Worm (Caenorhabditis elegans): Measurements from ENCODE around the gene nimk-1.
"Not testable (repeated sequence)": the region's sequence is repeated elsewhere in the genome, so short reads cannot be mapped to it uniquely, and the experiment has no call there.

The nimk-1 gene

ce11 chrII:12519616-12520015, 15.9 kb upstream of the nimk-1 start, which contains the start of gene ceh-99:
Gene ceh-99 (plus strand): TSS chrII:12519981.
- no peak for TF ChIP-seq unc-62 (GFP tag; optimal IDR thresholded peaks at IDR 0.05)

DNA sequence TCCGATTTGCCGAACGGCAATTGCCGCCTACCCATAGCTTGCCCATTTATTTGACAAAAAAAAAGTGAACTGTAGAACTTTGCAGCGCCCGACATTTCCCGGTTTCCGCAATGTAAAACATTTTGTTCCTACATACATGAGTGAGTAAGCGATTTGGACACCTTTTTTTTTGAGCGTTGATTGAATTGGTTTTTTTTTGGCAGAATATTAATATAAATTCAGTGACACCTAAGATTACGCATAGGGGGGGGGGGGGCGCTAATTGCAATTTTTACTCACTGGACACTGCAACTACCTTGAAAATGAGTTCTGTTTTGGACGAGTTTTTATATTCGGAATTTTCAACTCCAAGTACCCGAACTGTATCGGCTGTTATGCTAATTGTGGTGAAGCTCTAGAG, 10.0 kb upstream of the nimk-1 start, which contains the start of gene srx-118:
srx-118 (plus strand) TSS at position 301 of the 400 bp plus-strand sequence.
- TF ChIP-seq unc-62 (GFP tag; optimal IDR thresholded peaks at IDR 0.05), result no peak

ce11 chrII:12527947-12528346, 7.6 kb upstream of the nimk-1 start, which contains the start of gene srx-119:
Gene srx-119 (plus strand): TSS chrII:12528247.
- no peak for TF ChIP-seq unc-62 (GFP tag; optimal IDR thresholded peaks at IDR 0.05)

ce11 chrII:12530958-12531357, 4.6 kb upstream of the nimk-1 start, which contains the start of gene srx-120:
Gene srx-120 (plus strand): TSS chrII:12531258.
- TF ChIP-seq unc-62 (GFP tag; optimal IDR thresholded peaks at IDR 0.05), result no peak

ce11 chrII:12536203-12536602, 650 bp downstream of the nimk-1 start, which contains the start of gene F49C5.3:
Gene F49C5.3 (plus strand): TSS chrII:12536503.
- TF ChIP-seq unc-62 (GFP tag; optimal IDR thresholded peaks at IDR 0.05), result not testable (repeated sequence)

DNA sequence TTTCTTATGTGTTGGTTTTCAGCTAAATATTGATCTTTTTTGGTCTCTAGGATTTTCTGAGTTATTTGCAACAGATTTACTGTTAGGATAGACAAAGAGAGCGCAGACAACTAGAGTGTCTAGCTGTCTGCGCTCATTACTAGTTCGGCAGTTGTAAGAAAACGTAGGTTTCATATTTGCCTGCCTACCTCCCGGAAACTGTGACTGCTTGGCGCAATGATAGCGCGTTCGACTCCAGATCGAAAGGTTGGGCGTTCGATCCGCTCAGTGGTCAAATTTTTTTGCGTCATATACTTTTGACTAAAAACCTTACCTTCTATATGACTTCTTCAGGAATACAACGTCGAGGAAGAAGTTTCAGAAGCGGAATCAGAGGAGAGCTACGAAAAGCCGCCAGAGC, 3.8 kb downstream of the nimk-1 start:
- TF ChIP-seq unc-62 (GFP tag; optimal IDR thresholded peaks at IDR 0.05), result no peak

DNA sequence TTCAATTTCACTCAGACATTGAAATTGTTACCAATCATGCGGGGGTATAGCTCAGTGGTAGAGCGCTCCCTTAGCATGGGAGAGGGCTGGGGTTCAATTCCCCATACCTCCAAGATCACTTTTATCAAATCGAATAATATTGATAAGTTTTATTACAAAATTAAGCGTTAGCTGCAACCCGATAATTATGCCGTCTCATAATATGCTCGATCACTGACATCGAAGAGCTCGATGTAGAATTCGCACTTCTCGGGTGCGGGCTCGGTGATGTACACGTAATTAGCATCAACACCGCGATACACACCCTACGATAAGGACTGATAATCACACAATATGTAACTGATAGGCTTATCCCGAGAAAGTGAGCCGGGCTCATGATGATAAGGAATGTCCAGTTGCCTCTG, 7.0 kb downstream of the nimk-1 start:
- no peak for TF ChIP-seq unc-62 (GFP tag; optimal IDR thresholded peaks at IDR 0.05)

DNA sequence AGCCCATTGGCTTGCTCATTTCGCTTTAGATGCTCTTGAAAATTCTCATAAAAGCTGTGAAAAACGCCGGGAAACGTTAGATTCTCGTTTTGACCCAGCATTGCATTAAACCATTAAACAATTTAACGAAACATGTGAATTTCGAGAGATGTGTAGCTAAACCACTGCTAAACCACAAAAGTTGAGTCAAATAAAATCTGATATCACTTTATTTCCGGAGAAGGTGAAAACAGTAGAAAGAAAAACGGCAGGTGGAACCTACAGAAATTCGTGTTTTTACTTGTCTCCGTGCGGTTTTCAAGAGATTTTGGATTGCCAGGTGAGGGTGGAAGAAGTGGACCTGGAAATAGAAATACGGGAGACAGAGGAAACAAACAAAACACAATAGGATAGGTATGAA, 9.0 kb downstream of the nimk-1 start, which contains the start of gene F49C5.9:
F49C5.9 (minus strand) TSS at position 101 of the 400 bp plus-strand sequence.
- TF ChIP-seq unc-62 (GFP tag; optimal IDR thresholded peaks at IDR 0.05), result no peak

ce11 chrII:12546413-12546812, 10.9 kb downstream of the nimk-1 start, which contains the start of the genes F49C5.5 and F49C5.10:
Gene F49C5.5 (minus strand): TSS chrII:12546513.
Gene F49C5.10 (plus strand): TSS chrII:12546756.
- TF ChIP-seq unc-62 (GFP tag; optimal IDR thresholded peaks at IDR 0.05), result no peak

DNA sequence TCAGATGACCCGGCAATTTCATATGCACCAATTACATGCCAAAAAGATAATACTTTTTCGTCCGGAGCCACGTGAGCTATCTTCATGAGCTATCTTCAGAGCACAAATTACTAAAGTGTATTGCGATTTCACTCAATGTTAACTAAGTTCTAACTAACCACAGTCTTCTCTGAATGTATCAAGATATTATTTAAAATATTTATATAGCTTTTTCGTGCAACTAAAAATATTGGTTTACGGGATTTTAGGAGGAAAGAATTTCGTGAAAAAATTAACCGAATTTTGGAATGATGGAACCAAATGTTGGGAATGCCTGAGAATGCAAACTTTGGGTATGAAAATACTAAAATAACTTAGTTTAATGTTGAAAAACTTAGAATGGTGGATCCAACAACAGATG, 12.0 kb downstream of the nimk-1 start, which contains the start of gene F49C5.16:
F49C5.16 (plus strand) TSS at position 301 of the 400 bp plus-strand sequence.
- TF ChIP-seq unc-62 (GFP tag; optimal IDR thresholded peaks at IDR 0.05), result no peak

- TF ChIP-seq unc-62 (GFP tag; optimal IDR thresholded peaks at IDR 0.05), result no peak
Measured at ce11 chrII:12549613-12550012, 14.1 kb downstream of the nimk-1 start.

ce11 chrII:12550940-12551339, 15.4 kb downstream of the nimk-1 start:
- no peak for TF ChIP-seq unc-62 (GFP tag; optimal IDR thresholded peaks at IDR 0.05)

DNA sequence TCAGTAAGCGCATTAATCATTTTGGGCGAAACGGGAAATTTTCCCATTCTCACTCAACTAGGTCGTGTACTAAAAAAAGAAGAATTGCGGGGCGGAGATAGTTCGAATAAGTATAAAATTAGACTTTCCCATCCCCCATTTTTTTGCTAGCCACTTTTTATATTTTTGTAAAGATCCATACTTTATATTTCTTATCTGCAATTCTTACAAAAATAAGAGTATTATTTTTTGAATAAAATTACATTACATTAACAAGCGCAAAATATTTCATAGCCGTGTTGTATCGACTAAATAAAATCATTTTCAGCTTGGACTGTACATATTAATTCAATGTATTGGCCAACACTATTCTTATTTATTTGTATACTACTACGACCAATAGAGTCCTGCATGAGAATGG, 20.0 kb downstream of the nimk-1 start, which contains the start of gene F49C5.11:
F49C5.11 (plus strand) TSS at position 301 of the 400 bp plus-strand sequence.
- no peak for TF ChIP-seq unc-62 (GFP tag; optimal IDR thresholded peaks at IDR 0.05)

ce11 chrII:12560210-12560609, 24.7 kb downstream of the nimk-1 start, which contains the start of gene F49C5.12:
Gene F49C5.12 (minus strand): TSS chrII:12560310.
- TF ChIP-seq unc-62 (GFP tag; optimal IDR thresholded peaks at IDR 0.05), result no peak

DNA sequence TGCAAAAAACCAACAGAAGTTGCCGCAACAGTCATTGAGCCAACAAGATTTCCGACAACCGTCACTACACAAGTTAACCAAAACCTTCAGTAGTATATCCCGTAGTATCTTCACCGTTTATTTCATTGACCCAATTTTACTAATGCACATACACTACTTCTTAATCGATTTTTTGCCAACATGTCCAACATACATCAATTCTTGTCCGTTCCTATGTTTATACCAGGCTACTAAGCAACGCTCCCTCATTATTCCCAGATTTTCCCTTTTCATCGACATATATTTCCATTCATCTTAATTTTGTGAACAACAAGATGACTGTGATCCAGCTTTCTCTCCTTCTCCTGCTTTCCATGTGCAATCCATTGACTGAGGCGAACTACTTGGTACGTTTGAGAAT, 30.3 kb downstream of the nimk-1 start, which contains the start of gene F49C5.7:
F49C5.7 (plus strand) TSS at position 301 of the 400 bp plus-strand sequence.
- no peak for TF ChIP-seq unc-62 (GFP tag; optimal IDR thresholded peaks at IDR 0.05)

DNA sequence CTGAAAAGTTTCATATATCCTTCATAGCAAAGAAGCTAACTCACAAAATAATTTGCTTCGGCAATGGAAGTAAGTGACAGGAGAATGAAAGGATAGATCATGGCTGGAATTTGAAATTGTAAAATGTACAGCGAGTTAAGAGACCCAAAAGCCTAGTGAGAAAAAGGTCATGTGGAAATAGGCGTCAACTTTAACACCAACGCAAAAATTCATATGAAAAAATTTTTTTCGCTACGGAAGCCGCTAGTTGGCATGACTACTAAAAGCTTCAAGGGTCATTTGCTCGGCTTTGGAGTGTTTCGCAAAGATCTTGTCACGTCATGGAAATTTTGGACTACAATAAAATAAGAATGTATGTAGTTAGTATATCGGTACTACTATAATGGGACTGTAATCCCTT, 35.0 kb downstream of the nimk-1 start, which contains the start of gene Y38E10A.1:
Y38E10A.1 (minus strand) TSS at position 101 of the 400 bp plus-strand sequence.
- TF ChIP-seq unc-62 (GFP tag; optimal IDR thresholded peaks at IDR 0.05), result no peak

DNA sequence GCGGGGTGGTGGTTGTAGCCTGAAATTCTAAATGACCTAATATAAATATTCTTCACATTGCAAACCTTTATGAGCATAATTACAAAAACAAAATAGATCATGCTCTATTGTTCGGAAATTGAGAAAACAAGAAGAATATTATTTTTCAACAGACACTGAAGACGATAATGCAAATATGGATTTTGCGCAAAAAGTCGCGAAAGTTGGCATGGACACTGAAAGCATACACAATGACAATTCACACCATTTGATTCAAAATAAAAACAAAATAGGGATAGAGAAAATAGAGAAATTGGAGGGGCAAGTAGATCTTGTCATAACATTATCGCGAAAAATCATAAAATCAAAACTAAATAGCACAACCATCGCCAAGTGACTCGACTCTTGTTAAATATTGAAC, 37.2 kb downstream of the nimk-1 start, which contains the start of gene Y38E10A.35:
Y38E10A.35 (minus strand) TSS at position 101 of the 400 bp plus-strand sequence.
- no peak for TF ChIP-seq unc-62 (GFP tag; optimal IDR thresholded peaks at IDR 0.05)

Measured in whole organism, dauer.